Fruit fly (Drosophila melanogaster) Kc167 (cell line): ENCODE data around the gene CG18558.

Source experiments
- Myc ChIP-seq: fragments of >200 bp; optimal IDR thresholded peaks from 2 replicates; lab custom pipeline; 2017; ENCODE audit warnings: missing external identifiers
- insv ChIP-seq: fragments of >200 bp; optimal IDR thresholded peaks from 3 replicates; lab custom pipeline; 2018; ENCODE audit warnings: missing external identifiers
- ttk ChIP-seq: sonication (Bioruptor generic); optimal IDR thresholded peaks from 2 replicates; lab custom pipeline; 2017; ENCODE audit warnings: missing external identifiers

DNA sequence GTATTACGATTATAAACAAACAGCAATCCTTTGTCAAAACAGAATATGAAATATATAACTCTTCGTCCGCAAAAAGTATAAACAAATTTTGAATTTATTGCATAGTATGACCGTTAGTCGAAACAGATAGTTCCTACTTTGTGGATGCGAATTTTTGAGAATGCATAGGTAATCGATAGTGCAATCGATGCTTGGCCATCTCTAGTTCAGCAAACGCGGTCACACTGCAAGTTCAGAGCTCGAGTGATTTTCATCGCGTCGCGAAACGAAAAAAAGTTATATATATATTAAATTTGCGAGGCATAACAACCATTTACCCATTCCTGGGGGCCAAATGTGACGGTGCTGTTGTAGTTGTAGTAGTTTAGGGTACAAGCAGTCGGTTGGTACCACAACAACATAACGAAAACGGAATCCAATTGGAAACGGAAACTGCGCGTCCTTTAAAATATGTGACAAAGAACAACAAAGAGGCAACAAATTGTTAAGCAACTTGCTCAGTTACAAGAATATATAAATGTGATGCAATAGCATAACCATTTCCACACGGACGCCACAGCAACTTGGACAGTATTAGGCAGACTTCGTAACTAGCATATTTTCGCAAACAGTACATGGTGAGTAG is 12.8 kb upstream of the CG18558 start, which contains the start of gene CG2991:
- TF ChIP-seq ttk (lab: Kevin White, UChicago) = no peak
- TF ChIP-seq Myc (lab: Kevin White, UChicago) = no peak
- TF ChIP-seq insv (lab: Kevin White, UChicago) = no peak
